Worm (Caenorhabditis elegans) whole organism, late embryonic: ENCODE results near the gene C50F7.9.

Experiments used
- T23F11.4 ChIP-seq: fragments of 200-800 bp; sonication (Bioruptor generic); optimal IDR thresholded peaks from 2 replicates; lab custom pipeline; 2018; ENCODE audit warnings: mild to moderate bottlenecking, missing genetic modification characterization, missing compliant biosample characterization
- Y22D7AL.16 ChIP-seq: sonication (generic microtip); optimal IDR thresholded peaks from 2 replicates; lab custom pipeline; 2016; ENCODE audit warnings: missing genetic modification characterization, missing compliant biosample characterization
- ceh-18 ChIP-seq: sonication (generic microtip); optimal IDR thresholded peaks from 2 replicates; lab custom pipeline; 2016; ENCODE audit warnings: missing genetic modification characterization, missing compliant biosample characterization
- dmd-4 ChIP-seq: sonication (generic microtip); optimal IDR thresholded peaks from 2 replicates; lab custom pipeline; 2016; ENCODE audit warnings: borderline replicate concordance, missing genetic modification characterization, missing compliant biosample characterization
- elt-2 ChIP-seq: sonication (generic microtip); optimal IDR thresholded peaks from 2 replicates; lab custom pipeline; 2016; ENCODE audit warnings: missing genetic modification reagents, missing genetic modification characterization, missing compliant biosample characterization
- elt-4 ChIP-seq: sonication (generic microtip); optimal IDR thresholded peaks from 2 replicates; lab custom pipeline; 2016; ENCODE audit warnings: missing genetic modification characterization, missing compliant biosample characterization
- fax-1 ChIP-seq: sonication (generic microtip); optimal IDR thresholded peaks from 2 replicates; lab custom pipeline; 2016; ENCODE audit warnings: missing genotype, missing genetic modification characterization, missing compliant biosample characterization
- fkh-6 ChIP-seq: sonication (generic microtip); optimal IDR thresholded peaks from 2 replicates; lab custom pipeline; 2016; ENCODE audit warnings: missing genetic modification characterization, missing compliant biosample characterization
- hlh-15 ChIP-seq: sonication (generic microtip); optimal IDR thresholded peaks from 2 replicates; lab custom pipeline; 2016; ENCODE audit warnings: missing genetic modification characterization, missing compliant biosample characterization
- hlh-30 ChIP-seq: sonication (generic microtip); optimal IDR thresholded peaks from 2 replicates; lab custom pipeline; 2017; ENCODE audit warnings: antibody characterized with exemption, missing genetic modification characterization, missing compliant biosample characterization; ENCODE audit not compliant: insufficient read depth
- hlh-6 ChIP-seq: sonication (generic microtip); optimal IDR thresholded peaks from 2 replicates; lab custom pipeline; 2016; ENCODE audit warnings: missing genotype, missing genetic modification characterization, missing compliant biosample characterization
- hlh-8 ChIP-seq: sonication (generic microtip); optimal IDR thresholded peaks from 2 replicates; lab custom pipeline; 2016; ENCODE audit warnings: missing genotype, missing genetic modification characterization, missing compliant biosample characterization
- unc-86 ChIP-seq: sonication (generic microtip); optimal IDR thresholded peaks from 2 replicates; lab custom pipeline; 2016; ENCODE audit warnings: missing genetic modification characterization, missing compliant biosample characterization
- zip-5 ChIP-seq: sonication (generic microtip); optimal IDR thresholded peaks from 2 replicates; lab custom pipeline; 2016; ENCODE audit warnings: missing genetic modification characterization, missing compliant biosample characterization

- TF ChIP-seq fkh-6 (tag; lab: Kevin White, UChicago) (no peak), elt-4 (no peak), Y22D7AL.16 (tag; lab: Kevin White, UChicago) (no peak), ceh-18 (no peak), hlh-30 (tag; lab: Kevin White, UChicago) (no peak), T23F11.4 (no peak), zip-5 (tag; lab: Kevin White, UChicago) (no peak), hlh-8 (tag; lab: Kevin White, UChicago) (no peak), hlh-6 (tag; lab: Kevin White, UChicago) (no peak), hlh-15 (tag; lab: Kevin White, UChicago) (no peak), fax-1 (tag; lab: Kevin White, UChicago) (no peak), unc-86 (no peak), dmd-4 (tag; lab: Kevin White, UChicago) (no peak), elt-2 (tag; lab: Kevin White, UChicago) (no peak)
Measured at ce11 chrIV:7764319-7764718, 32.5 kb upstream of the C50F7.9 start.
